Worm (Caenorhabditis elegans): ENCODE data around the gene C05E7.3.

- no peak for TF ChIP-seq nhr-76 (tag; optimal IDR thresholded peaks at IDR 0.05)
- TF ChIP-seq ZK546.5 (tag; optimal IDR thresholded peaks at IDR 0.05) = no peak
- peak; percentile 67 for TF ChIP-seq pqm-1 (tag; optimal IDR thresholded peaks at IDR 0.05)
- no peak for TF ChIP-seq lin-39 (tag; optimal IDR thresholded peaks at IDR 0.05)
- no peak for TF ChIP-seq ztf-11 (tag; optimal IDR thresholded peaks at IDR 0.05)
- TF ChIP-seq ceh-28 (tag; optimal IDR thresholded peaks at IDR 0.05) = no peak
- TF ChIP-seq nhr-23 (tag; optimal IDR thresholded peaks at IDR 0.05) = no peak
- TF ChIP-seq ceh-82 (tag; optimal IDR thresholded peaks at IDR 0.05) = no peak
- TF ChIP-seq unc-39 (tag; optimal IDR thresholded peaks at IDR 0.05) = no peak
- no peak for TF ChIP-seq nfya-1 (tag; optimal IDR thresholded peaks at IDR 0.05; ENCODE audit: insufficient read depth)
- TF ChIP-seq snpc-4 (tag; optimal IDR thresholded peaks at IDR 0.05) = no peak
- no peak for TF ChIP-seq elt-3 (tag; optimal IDR thresholded peaks at IDR 0.05)
- TF ChIP-seq mdl-1 (tag; optimal IDR thresholded peaks at IDR 0.05) = no peak
Observed at ce11 chrX:12913398-12914071, 32.9 kb downstream of the C05E7.3 start.
